Worm (Caenorhabditis elegans): Measurements from ENCODE around the gene F35A5.5.

Gene F35A5.5

ce11 chrX:3764295-3764694 lies 31.2 kb downstream of the F35A5.5 start, which contains the start of gene F47B7.3:
Gene F47B7.3 (minus strand): TSS chrX:3764395.
- TF ChIP-seq W03F9.2 (tag; optimal IDR thresholded peaks at IDR 0.05) (no peak), dao-5 (tag; optimal IDR thresholded peaks at IDR 0.05) (no peak), him-1 (tag; optimal IDR thresholded peaks at IDR 0.05) (no peak)

ce11 chrX:3762410-3762809 lies 33.1 kb downstream of the F35A5.5 start, which contains the start of gene T14G12.11:
Gene T14G12.11 (minus strand): TSS chrX:3762547.
- no peak for TF ChIP-seq W03F9.2 (tag; optimal IDR thresholded peaks at IDR 0.05)
- TF ChIP-seq him-1 (tag; optimal IDR thresholded peaks at IDR 0.05) = no peak
- no peak for TF ChIP-seq dao-5 (tag; optimal IDR thresholded peaks at IDR 0.05)

ce11 chrX:3759820-3760219 lies 35.7 kb downstream of the F35A5.5 start:
- no peak for TF ChIP-seq W03F9.2 (tag; optimal IDR thresholded peaks at IDR 0.05)
- TF ChIP-seq him-1 (tag; optimal IDR thresholded peaks at IDR 0.05) = no peak
- TF ChIP-seq dao-5 (tag; optimal IDR thresholded peaks at IDR 0.05) = no peak

- TF ChIP-seq dao-5 (tag; optimal IDR thresholded peaks at IDR 0.05) = no peak
- no peak for TF ChIP-seq W03F9.2 (tag; optimal IDR thresholded peaks at IDR 0.05)
- TF ChIP-seq him-1 (tag; optimal IDR thresholded peaks at IDR 0.05) = no peak
Observed at ce11 chrX:3759345-3759744, 36.2 kb downstream of the F35A5.5 start, which contains the start of gene T14G12.6. Gene T14G12.6 (minus strand): TSS chrX:3759445.

ce11 chrX:3758399-3758798 lies 37.1 kb downstream of the F35A5.5 start, which contains the start of gene T14G12.12:
Gene T14G12.12 (minus strand): TSS chrX:3758499.
- no peak for TF ChIP-seq him-1 (tag; optimal IDR thresholded peaks at IDR 0.05)
- TF ChIP-seq dao-5 (tag; optimal IDR thresholded peaks at IDR 0.05) = no peak

ce11 chrX:3756238-3756637 lies 39.3 kb downstream of the F35A5.5 start:
- TF ChIP-seq dao-5 (tag; optimal IDR thresholded peaks at IDR 0.05) (no peak), him-1 (tag; optimal IDR thresholded peaks at IDR 0.05) (no peak), W03F9.2 (tag; optimal IDR thresholded peaks at IDR 0.05) (no peak)

ce11 chrX:3755753-3756152 lies 39.8 kb downstream of the F35A5.5 start:
- TF ChIP-seq dao-5 (tag; optimal IDR thresholded peaks at IDR 0.05) (no peak), W03F9.2 (tag; optimal IDR thresholded peaks at IDR 0.05) (no peak), him-1 (tag; optimal IDR thresholded peaks at IDR 0.05) (no peak)

ce11 chrX:3752443-3752842 lies 43.1 kb downstream of the F35A5.5 start:
- no peak for TF ChIP-seq W03F9.2 (tag; optimal IDR thresholded peaks at IDR 0.05)
- TF ChIP-seq him-1 (tag; optimal IDR thresholded peaks at IDR 0.05) = no peak
- TF ChIP-seq dao-5 (tag; optimal IDR thresholded peaks at IDR 0.05) = no peak

- TF ChIP-seq dao-5 (tag; optimal IDR thresholded peaks at IDR 0.05) = no peak
- TF ChIP-seq him-1 (tag; optimal IDR thresholded peaks at IDR 0.05) = no peak
- TF ChIP-seq W03F9.2 (tag; optimal IDR thresholded peaks at IDR 0.05) = no peak
Observed at ce11 chrX:3751370-3751769, 44.2 kb downstream of the F35A5.5 start.

All from whole organism, L4/young adult.